Worm (Caenorhabditis elegans): ENCODE results near the gene cmk-1.

Gene cmk-1

DNA sequence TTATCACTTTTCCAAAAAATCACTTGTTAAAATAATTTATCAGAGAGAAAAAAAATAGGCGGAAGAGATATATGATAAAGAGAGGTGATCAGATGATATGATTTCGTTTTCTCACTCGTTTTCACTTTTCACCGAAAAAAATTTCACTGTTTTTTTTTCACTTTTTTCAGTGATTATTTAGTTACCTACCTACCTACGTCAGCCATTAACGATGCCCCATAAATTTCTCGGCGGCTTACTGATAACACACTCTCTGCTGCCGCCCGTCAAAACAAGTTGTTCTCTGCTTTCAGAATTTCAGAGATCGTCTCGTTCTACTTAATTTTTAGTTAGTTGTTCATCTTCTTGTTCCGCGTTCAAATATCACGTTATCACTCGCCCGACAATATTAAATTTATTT, 42.6 kb downstream of the cmk-1 start:
- TF ChIP-seq madf-2 (tag; optimal IDR thresholded peaks at IDR 0.05): no peak
- no peak for TF ChIP-seq Y22D7AL.16 (tag; optimal IDR thresholded peaks at IDR 0.05)

DNA sequence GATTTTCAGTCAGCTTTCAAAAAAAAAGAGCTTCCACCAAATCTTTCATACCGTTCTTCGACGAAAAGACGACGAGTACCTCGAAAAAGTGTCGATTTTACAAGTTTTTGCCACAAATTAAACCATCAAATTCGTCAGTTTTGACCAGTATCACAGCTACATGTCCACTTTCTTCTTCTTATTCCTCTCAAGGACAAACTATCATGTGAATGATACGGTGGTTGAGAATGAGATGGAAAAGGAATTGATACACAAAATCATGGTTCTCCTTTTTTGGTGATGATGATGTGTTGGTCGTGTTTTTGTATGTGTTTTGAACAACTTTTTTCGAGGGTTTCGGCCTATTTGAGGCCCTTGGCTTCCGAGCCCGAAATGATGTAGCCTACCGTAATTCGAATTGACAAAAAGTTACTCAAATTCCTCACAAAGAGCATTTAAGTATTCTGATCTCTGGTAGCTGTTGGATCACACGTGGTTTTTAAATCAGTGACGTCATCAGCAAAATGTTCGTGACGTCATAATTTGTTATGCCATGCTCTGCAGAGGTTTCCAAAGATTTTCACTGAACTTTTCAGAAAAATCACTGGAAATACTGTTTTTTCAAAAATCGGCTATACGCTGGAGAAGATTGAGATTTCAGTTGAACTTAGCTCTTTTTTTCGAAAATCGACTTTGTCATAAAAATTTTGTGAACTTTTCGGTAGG, 43.8 kb downstream of the cmk-1 start:
- TF ChIP-seq dmd-4 (tag; optimal IDR thresholded peaks at IDR 0.05; ENCODE audit: borderline replicate concordance): no peak

DNA sequence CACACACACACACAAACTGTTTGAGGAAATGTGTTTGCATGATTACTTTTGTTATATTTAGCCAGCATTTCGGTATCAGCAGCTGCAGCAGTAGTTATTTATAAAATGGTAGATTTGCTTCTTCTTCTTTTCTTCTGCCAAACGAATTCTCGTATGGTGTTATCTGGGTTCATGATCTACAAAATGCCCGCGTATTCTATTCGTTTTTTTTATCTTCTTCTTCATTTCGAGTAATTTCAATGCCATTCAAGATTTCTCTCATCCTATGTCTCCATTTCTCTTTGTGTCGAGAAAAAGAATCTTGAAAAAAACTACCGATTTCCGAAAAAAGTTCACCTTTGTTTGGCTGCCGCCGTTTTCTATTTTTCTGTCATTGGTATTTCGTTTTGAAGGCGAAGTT, 44.7 kb downstream of the cmk-1 start:
- no peak for TF ChIP-seq ama-1 (optimal IDR thresholded peaks at IDR 0.05)
- no peak for TF ChIP-seq fax-1 (tag; optimal IDR thresholded peaks at IDR 0.05)
- no peak for TF ChIP-seq nhr-232 (tag; optimal IDR thresholded peaks at IDR 0.05)
- no peak for TF ChIP-seq ceh-48 (tag; optimal IDR thresholded peaks at IDR 0.05)
- no peak for TF ChIP-seq ttx-3 (tag; optimal IDR thresholded peaks at IDR 0.05)
- TF ChIP-seq ref-2 (tag; optimal IDR thresholded peaks at IDR 0.05): no peak
- no peak for TF ChIP-seq ceh-45 (GFP tag; IDR thresholded peaks at IDR 0.05)
- no peak for TF ChIP-seq T23F11.4 (GFP tag; optimal IDR thresholded peaks at IDR 0.05)
- no peak for TF ChIP-seq nfya-1 (tag; optimal IDR thresholded peaks at IDR 0.05)
- no peak for TF ChIP-seq lin-11 (tag; optimal IDR thresholded peaks at IDR 0.05)
- TF ChIP-seq pat-9 (tag; optimal IDR thresholded peaks at IDR 0.05): no peak
- no peak for TF ChIP-seq Y22D7AL.16 (tag; optimal IDR thresholded peaks at IDR 0.05)
- no peak for TF ChIP-seq sox-4 (tag; optimal IDR thresholded peaks at IDR 0.05)
- TF ChIP-seq K09A11.1 (tag; optimal IDR thresholded peaks at IDR 0.05; ENCODE audit: insufficient read depth): no peak
- no peak for TF ChIP-seq ceh-30 (tag; optimal IDR thresholded peaks at IDR 0.05)
- TF ChIP-seq F13H6.1 (tag; optimal IDR thresholded peaks at IDR 0.05): no peak
- TF ChIP-seq gmeb-2 (tag; optimal IDR thresholded peaks at IDR 0.05): no peak
- TF ChIP-seq rnt-1 (tag; optimal IDR thresholded peaks at IDR 0.05): no peak

DNA sequence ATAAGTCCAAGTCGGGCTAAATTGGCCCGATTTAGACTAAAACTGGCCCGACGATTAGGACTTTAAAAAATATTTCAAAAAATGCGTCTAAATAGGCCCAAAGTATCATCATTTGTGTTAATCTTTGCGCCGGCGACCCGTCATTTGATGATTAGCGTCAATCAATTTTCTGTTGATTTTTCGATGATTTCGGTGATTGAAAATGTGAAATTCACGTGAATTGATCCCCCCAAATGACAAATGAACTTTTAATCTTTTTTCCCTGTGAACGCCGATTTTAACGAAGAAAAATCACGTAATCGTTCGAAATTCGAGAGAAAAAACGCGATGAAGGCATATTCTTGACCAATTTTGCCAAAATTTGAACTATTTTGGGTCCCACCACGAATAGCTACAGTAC, 47.8 kb downstream of the cmk-1 start:
- TF ChIP-seq pag-3 (tag; optimal IDR thresholded peaks at IDR 0.05; ENCODE audit: borderline replicate concordance): no peak
- no peak for TF ChIP-seq sox-2 (GFP tag; IDR thresholded peaks at IDR 0.05)
- no peak for TF ChIP-seq unc-55 (GFP tag; optimal IDR thresholded peaks at IDR 0.05)
- TF ChIP-seq ttx-3 (tag; optimal IDR thresholded peaks at IDR 0.05): no peak
- no peak for TF ChIP-seq fkh-6 (tag; optimal IDR thresholded peaks at IDR 0.05)
- TF ChIP-seq C08G9.2 (tag; optimal IDR thresholded peaks at IDR 0.05): no peak

DNA sequence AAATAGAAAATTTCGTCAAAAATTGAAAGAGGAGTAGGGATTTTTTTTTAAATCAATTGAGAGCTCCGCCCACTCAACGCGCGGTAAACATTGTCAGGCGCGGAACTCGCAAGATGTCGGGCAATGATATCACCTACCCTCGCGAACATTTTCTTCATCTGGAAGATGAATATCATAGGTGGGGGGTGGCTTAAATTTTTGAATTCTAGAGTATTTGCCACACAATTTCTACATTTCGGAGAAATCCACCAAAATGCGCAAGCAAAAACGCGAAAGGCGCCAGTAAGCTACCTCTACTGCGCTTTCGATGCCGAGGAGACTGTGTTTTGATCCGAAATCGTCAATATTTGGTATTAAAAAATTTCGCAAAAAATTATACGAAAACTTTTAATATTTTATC, 54.2 kb downstream of the cmk-1 start:
- TF ChIP-seq elt-4 (tag; optimal IDR thresholded peaks at IDR 0.05) (no peak), ceh-30 (tag; optimal IDR thresholded peaks at IDR 0.05) (no peak), lin-11 (tag; optimal IDR thresholded peaks at IDR 0.05) (no peak), unc-86 (tag; optimal IDR thresholded peaks at IDR 0.05) (no peak), ceh-2 (tag; optimal IDR thresholded peaks at IDR 0.05) (no peak), dve-1 (tag; optimal IDR thresholded peaks at IDR 0.05) (no peak), che-1 (tag; optimal IDR thresholded peaks at IDR 0.05) (no peak), hlh-30 (tag; optimal IDR thresholded peaks at IDR 0.05; ENCODE audit: insufficient read depth) (no peak), ahr-1 (tag; optimal IDR thresholded peaks at IDR 0.05) (no peak), pha-2 (tag; optimal IDR thresholded peaks at IDR 0.05) (no peak), hlh-15 (tag; optimal IDR thresholded peaks at IDR 0.05) (no peak), ceh-19 (GFP tag; optimal IDR thresholded peaks at IDR 0.05) (no peak), ceh-18 (tag; optimal IDR thresholded peaks at IDR 0.05) (no peak), pat-9 (tag; optimal IDR thresholded peaks at IDR 0.05) (no peak), ceh-45 (GFP tag; IDR thresholded peaks at IDR 0.05) (no peak), sox-2 (GFP tag; IDR thresholded peaks at IDR 0.05) (no peak), zip-5 (tag; optimal IDR thresholded peaks at IDR 0.05) (no peak), K09A11.1 (tag; optimal IDR thresholded peaks at IDR 0.05; ENCODE audit: insufficient read depth) (no peak), syd-9 (tag; optimal IDR thresholded peaks at IDR 0.05) (no peak), pax-1 (tag; optimal IDR thresholded peaks at IDR 0.05) (no peak)

Measured in whole organism, late embryonic.